Worm (Caenorhabditis elegans) whole organism, late embryonic: ENCODE data around the gene nid-1.

Experiments used
- C08G9.2 ChIP-seq: sonication (generic microtip); optimal IDR thresholded peaks from 2 replicates; lab custom pipeline; 2016; ENCODE audit warnings: mild to moderate bottlenecking, missing genetic modification characterization, moderate library complexity, missing compliant biosample characterization
- T23F11.4 ChIP-seq: fragments of 200-800 bp; sonication (Bioruptor generic); optimal IDR thresholded peaks from 2 replicates; lab custom pipeline; 2018; ENCODE audit warnings: mild to moderate bottlenecking, missing genetic modification characterization, missing compliant biosample characterization
- Y22D7AL.16 ChIP-seq: sonication (generic microtip); optimal IDR thresholded peaks from 2 replicates; lab custom pipeline; 2016; ENCODE audit warnings: missing genetic modification characterization, missing compliant biosample characterization
- ceh-22 ChIP-seq: sonication (generic microtip); optimal IDR thresholded peaks from 2 replicates; lab custom pipeline; 2017; ENCODE audit warnings: missing biosample characterization, missing genetic modification characterization
- ceh-31 ChIP-seq: sonication (generic microtip); optimal IDR thresholded peaks from 2 replicates; lab custom pipeline; 2016; ENCODE audit warnings: missing genetic modification characterization, missing compliant biosample characterization
- ceh-34 ChIP-seq: sonication (generic microtip); optimal IDR thresholded peaks from 2 replicates; lab custom pipeline; 2016; ENCODE audit warnings: mild to moderate bottlenecking, missing genetic modification characterization, missing compliant biosample characterization
- ceh-45 ChIP-seq: fragments of 200-800 bp; sonication (Bioruptor generic); IDR thresholded peaks from 2 replicates; pipeline ENCODE4 v1.3.6; 2022; ENCODE audit warnings: missing genetic modification reagents, missing genetic modification characterization, missing compliant biosample characterization
- ceh-48 ChIP-seq: sonication (generic microtip); optimal IDR thresholded peaks from 2 replicates; lab custom pipeline; 2016; ENCODE audit warnings: missing genetic modification characterization, inconsistent platforms, missing compliant biosample characterization
- ceh-9 ChIP-seq: sonication (generic microtip); optimal IDR thresholded peaks from 2 replicates; lab custom pipeline; 2016; ENCODE audit warnings: mild to moderate bottlenecking, missing genetic modification characterization, inconsistent platforms, missing compliant biosample characterization
- che-1 ChIP-seq: sonication (generic microtip); optimal IDR thresholded peaks from 2 replicates; lab custom pipeline; 2016; ENCODE audit warnings: mild to moderate bottlenecking, missing genetic modification characterization, missing compliant biosample characterization
- dve-1 ChIP-seq: sonication (generic microtip); optimal IDR thresholded peaks from 2 replicates; lab custom pipeline; 2017; ENCODE audit warnings: antibody characterized with exemption, mild to moderate bottlenecking, missing genetic modification characterization, missing compliant biosample characterization
- elt-2 ChIP-seq: sonication (generic microtip); optimal IDR thresholded peaks from 2 replicates; lab custom pipeline; 2016; ENCODE audit warnings: missing genetic modification reagents, missing genetic modification characterization, missing compliant biosample characterization
- ets-4 ChIP-seq: sonication (generic microtip); optimal IDR thresholded peaks from 2 replicates; lab custom pipeline; 2016; ENCODE audit warnings: missing genetic modification characterization, missing compliant biosample characterization
- eyg-1 ChIP-seq: sonication (generic microtip); optimal IDR thresholded peaks from 2 replicates; lab custom pipeline; 2016; ENCODE audit warnings: missing genotype, missing genetic modification characterization, missing compliant biosample characterization
- fax-1 ChIP-seq: sonication (generic microtip); optimal IDR thresholded peaks from 2 replicates; lab custom pipeline; 2016; ENCODE audit warnings: missing genotype, missing genetic modification characterization, missing compliant biosample characterization
- fkh-10 ChIP-seq: fragments of 150-350 bp; optimal IDR thresholded peaks from 2 replicates; lab custom pipeline; 2014; ENCODE audit warnings: missing biosample characterization, missing genetic modification reagents, missing genetic modification characterization
- fkh-6 ChIP-seq: sonication (generic microtip); optimal IDR thresholded peaks from 2 replicates; lab custom pipeline; 2016; ENCODE audit warnings: missing genetic modification characterization, missing compliant biosample characterization
- gmeb-2 ChIP-seq: sonication (generic microtip); optimal IDR thresholded peaks from 2 replicates; lab custom pipeline; 2016; ENCODE audit warnings: missing genetic modification characterization, inconsistent platforms, missing compliant biosample characterization
- hlh-13 ChIP-seq: fragments of 200-800 bp; sonication (Bioruptor generic); optimal IDR thresholded peaks from 2 replicates; lab custom pipeline; 2018; ENCODE audit warnings: mild to moderate bottlenecking, missing genetic modification characterization, missing compliant biosample characterization
- hlh-6 ChIP-seq: sonication (generic microtip); optimal IDR thresholded peaks from 2 replicates; lab custom pipeline; 2016; ENCODE audit warnings: missing genotype, missing genetic modification characterization, missing compliant biosample characterization
- lim-6 ChIP-seq: sonication (generic microtip); optimal IDR thresholded peaks from 2 replicates; lab custom pipeline; 2016; ENCODE audit warnings: missing genetic modification characterization, missing compliant biosample characterization
- mec-3 ChIP-seq: sonication (generic microtip); optimal IDR thresholded peaks from 2 replicates; lab custom pipeline; 2016; ENCODE audit warnings: borderline replicate concordance, missing genetic modification characterization, missing compliant biosample characterization
- nfya-1 ChIP-seq: sonication (generic microtip); optimal IDR thresholded peaks from 2 replicates; lab custom pipeline; 2017; ENCODE audit warnings: missing genetic modification characterization, mild to moderate bottlenecking, missing compliant biosample characterization, antibody characterized with exemption, moderate library complexity
- nhr-232 ChIP-seq: sonication (generic microtip); optimal IDR thresholded peaks from 2 replicates; lab custom pipeline; 2016; ENCODE audit warnings: missing genetic modification characterization, missing compliant biosample characterization
- pat-9 ChIP-seq: fragments of 200-800 bp; sonication (Bioruptor generic); optimal IDR thresholded peaks from 2 replicates; lab custom pipeline; 2018; ENCODE audit warnings: mild to moderate bottlenecking, missing genetic modification characterization, moderate library complexity, missing compliant biosample characterization
- pax-1 ChIP-seq: fragments of 150-350 bp; optimal IDR thresholded peaks from 2 replicates; lab custom pipeline; 2014; ENCODE audit warnings: missing biosample characterization, missing genetic modification characterization
- pha-2 ChIP-seq: sonication (generic microtip); optimal IDR thresholded peaks from 2 replicates; lab custom pipeline; 2017; ENCODE audit warnings: mild to moderate bottlenecking, missing genetic modification characterization, missing compliant biosample characterization
- pha-4 ChIP-seq: fragments of 150-350 bp; optimal IDR thresholded peaks from 2 replicates; lab custom pipeline; 2018; ENCODE audit warnings: missing biosample characterization, missing genetic modification reagents, missing genetic modification characterization
- pqm-1 ChIP-seq: sonication (generic microtip); optimal IDR thresholded peaks from 2 replicates; lab custom pipeline; 2016; ENCODE audit warnings: missing genetic modification characterization, missing compliant biosample characterization
- pros-1 ChIP-seq: fragments of 150-350 bp; optimal IDR thresholded peaks from 2 replicates; lab custom pipeline; 2014; ENCODE audit warnings: missing biosample characterization, missing genetic modification reagents, missing genetic modification characterization
- ref-2 ChIP-seq: sonication (generic microtip); optimal IDR thresholded peaks from 2 replicates; lab custom pipeline; 2016; ENCODE audit warnings: missing genetic modification characterization, missing compliant biosample characterization
- rnt-1 ChIP-seq: sonication (generic microtip); optimal IDR thresholded peaks from 2 replicates; lab custom pipeline; 2016; ENCODE audit warnings: missing genetic modification characterization, missing compliant biosample characterization
- sdc-2 ChIP-seq: sonication (generic microtip); optimal IDR thresholded peaks from 2 replicates; lab custom pipeline; 2016; ENCODE audit warnings: missing genotype, missing genetic modification characterization, missing compliant biosample characterization
- syd-9 ChIP-seq: sonication (generic microtip); optimal IDR thresholded peaks from 2 replicates; lab custom pipeline; 2016; ENCODE audit warnings: mild to moderate bottlenecking, missing genetic modification characterization, moderate library complexity, missing compliant biosample characterization
- tbx-2 ChIP-seq: sonication (generic microtip); optimal IDR thresholded peaks from 2 replicates; lab custom pipeline; 2016; ENCODE audit warnings: missing genetic modification characterization, missing compliant biosample characterization
- tbx-7 ChIP-seq: sonication (generic microtip); optimal IDR thresholded peaks from 2 replicates; lab custom pipeline; 2016; ENCODE audit warnings: missing genotype, missing genetic modification characterization, missing compliant biosample characterization
- unc-3 ChIP-seq, 2 experiments: fragments of 200-800 bp in 1 of 2; sonication (Bioruptor generic) in 1 of 2; sonication (generic microtip) in 1 of 2; conservative IDR thresholded peaks in 1 of 2; optimal IDR thresholded peaks in 1 of 2; 2 replicates each; pipeline versions ENCODE4 v1.3.6 to Lab custom; 2016 to 2022; ENCODE audit warnings: missing compliant biosample characterization in 2 of 2, missing genetic modification characterization in 2 of 2, missing genetic modification reagents in 1 of 2
- unc-86 ChIP-seq: sonication (generic microtip); optimal IDR thresholded peaks from 2 replicates; lab custom pipeline; 2016; ENCODE audit warnings: missing genetic modification characterization, missing compliant biosample characterization
- zip-5 ChIP-seq: sonication (generic microtip); optimal IDR thresholded peaks from 2 replicates; lab custom pipeline; 2016; ENCODE audit warnings: missing genetic modification characterization, missing compliant biosample characterization

nid-1 gene

ce11 chrV:12922308-12922707 is 12.4 kb downstream of the nid-1 start, which contains the start of gene dhrs-4:
dhrs-4 (plus strand) TSS chrV:12922608.
- no peak for TF ChIP-seq pha-2 (tag; lab: Kevin White, UChicago)
- TF ChIP-seq ceh-31, result no peak
- TF ChIP-seq zip-5 (tag; lab: Kevin White, UChicago), result no peak
- TF ChIP-seq, all 69 proteins: peak for 0

- TF ChIP-seq pqm-1 (tag; lab: Kevin White, UChicago), result no peak
- TF ChIP-seq rnt-1 (tag; lab: Kevin White, UChicago), result no peak
- TF ChIP-seq pha-4, result no peak
- TF ChIP-seq ceh-9 (tag; lab: Kevin White, UChicago), result no peak
- TF ChIP-seq fkh-6 (tag; lab: Kevin White, UChicago), result no peak
- TF ChIP-seq ref-2 (tag; lab: Kevin White, UChicago), result no peak
- TF ChIP-seq che-1 (tag; lab: Kevin White, UChicago), result no peak
- TF ChIP-seq mec-3, result no peak
- no peak for TF ChIP-seq zip-5 (tag; lab: Kevin White, UChicago)
- TF ChIP-seq pax-1, result no peak
- TF ChIP-seq elt-2, result no peak
- TF ChIP-seq gmeb-2 (tag; lab: Kevin White, UChicago), result no peak
- no peak for TF ChIP-seq tbx-2 (tag; lab: Kevin White, UChicago)
- no peak for TF ChIP-seq C08G9.2 (tag; lab: Kevin White, UChicago)
Measured at ce11 chrV:12924128-12924527, 14.2 kb downstream of the nid-1 start, which contains the start of gene pqn-67. pqn-67 (plus strand) TSS chrV:12924428.

ce11 chrV:12928929-12929532 is 19.1 kb downstream of the nid-1 start, which contains the start of gene T16G1.2:
T16G1.2 (plus strand) TSS chrV:12929482.
- TF ChIP-seq ceh-22 (tag; lab: Kevin White, UChicago), result no peak
- no peak for TF ChIP-seq tbx-7
- TF ChIP-seq hlh-6 (tag; lab: Kevin White, UChicago), result no peak
- no peak for TF ChIP-seq lim-6 (tag; lab: Kevin White, UChicago)
- TF ChIP-seq nfya-1, result no peak
- no peak for TF ChIP-seq nhr-232 (tag; lab: Kevin White, UChicago)
- TF ChIP-seq syd-9 (tag; lab: Kevin White, UChicago), result no peak
- no peak for TF ChIP-seq eyg-1 (tag; lab: Kevin White, UChicago)

- TF ChIP-seq ets-4, result no peak
- no peak for TF ChIP-seq tbx-7
- no peak for TF ChIP-seq pros-1 (tag; lab: Kevin White, UChicago)
- TF ChIP-seq pha-2 (tag; lab: Kevin White, UChicago), result no peak
- TF ChIP-seq ceh-34 (tag; lab: Kevin White, UChicago), result no peak
- no peak for TF ChIP-seq fax-1 (tag; lab: Kevin White, UChicago)
- no peak for TF ChIP-seq pax-1
- no peak for TF ChIP-seq ceh-45 (GFP tag; lab: Robert Waterston, UW)
- no peak for TF ChIP-seq sdc-2 (tag; lab: Kevin White, UChicago)
- no peak for TF ChIP-seq unc-86 (tag; lab: Kevin White, UChicago)
- no peak for TF ChIP-seq fkh-6 (tag; lab: Kevin White, UChicago)
- TF ChIP-seq che-1 (tag; lab: Kevin White, UChicago), result no peak
- no peak for TF ChIP-seq ceh-31
- no peak for TF ChIP-seq unc-3 (GFP tag; conservative IDR thresholded peaks at IDR 0.05; lab: Robert Waterston, UW)
- no peak for TF ChIP-seq unc-3 (tag; optimal IDR thresholded peaks at IDR 0.05; lab: Kevin White, UChicago)
- no peak for TF ChIP-seq hlh-13 (GFP tag; lab: Kevin White, UChicago)
- TF ChIP-seq, all 69 proteins: peak for 0
Measured at ce11 chrV:12933654-12934053, 23.7 kb downstream of the nid-1 start.

ce11 chrV:12934976-12935375 is 25.1 kb downstream of the nid-1 start, which contains the start of gene T16G1.7:
T16G1.7 (minus strand) TSS chrV:12935112.
- no peak for TF ChIP-seq fkh-6 (tag; lab: Kevin White, UChicago)
- no peak for TF ChIP-seq pha-2 (tag; lab: Kevin White, UChicago)
- TF ChIP-seq eyg-1 (tag; lab: Kevin White, UChicago), result no peak
- TF ChIP-seq ceh-34 (tag; lab: Kevin White, UChicago), result no peak
- TF ChIP-seq syd-9 (tag; lab: Kevin White, UChicago), result no peak
- no peak for TF ChIP-seq nfya-1
- no peak for TF ChIP-seq hlh-13 (GFP tag; lab: Kevin White, UChicago)
- TF ChIP-seq pqm-1 (tag; lab: Kevin White, UChicago), result no peak
- TF ChIP-seq ceh-48 (tag; lab: Kevin White, UChicago), result no peak
- no peak for TF ChIP-seq fkh-10
- no peak for TF ChIP-seq pat-9 (tag; lab: Kevin White, UChicago)
- TF ChIP-seq tbx-7, result no peak
- no peak for TF ChIP-seq Y22D7AL.16 (tag; lab: Kevin White, UChicago)
- no peak for TF ChIP-seq T23F11.4 (GFP tag; lab: Kevin White, UChicago)
- TF ChIP-seq dve-1 (tag; lab: Kevin White, UChicago), result no peak
- TF ChIP-seq ceh-45 (GFP tag; lab: Robert Waterston, UW), result no peak
